Fruit fly (Drosophila melanogaster) whole organism, embryonic: Measurements from ENCODE around the gene UbcE2H.
A peak's percentile ranks its signal among the peaks of the same experiment; 100 is the strongest.

ENCODE experiments used
- Atf-2 ChIP-seq: fragments of 200-800 bp; sonication (Bioruptor generic); optimal IDR thresholded peaks from 2 replicates; lab custom pipeline; 2016; ENCODE audit warnings: missing biosample characterization, missing genetic modification characterization
- Awh ChIP-seq: fragments of 200-800 bp; sonication (Bioruptor generic); IDR thresholded peaks from 2 replicates; pipeline ENCODE4, ENCODE4 v1.3.6; 2022; ENCODE audit warnings: missing biosample characterization, missing genetic modification characterization
- CG10267 ChIP-seq: fragments of 200-800 bp; sonication (Bioruptor generic); optimal IDR thresholded peaks from 2 replicates; lab custom pipeline; 2018; ENCODE audit warnings: missing biosample characterization, mild to moderate bottlenecking, missing genetic modification characterization, moderate library complexity
- CG11504 ChIP-seq: fragments of 200-800 bp; sonication (Bioruptor generic); optimal IDR thresholded peaks from 3 replicates; lab custom pipeline; 2019; ENCODE audit warnings: missing biosample characterization, mild to moderate bottlenecking, missing genetic modification characterization, moderate library complexity
- CG11696 ChIP-seq: fragments of 200-800 bp; sonication (Bioruptor generic); IDR thresholded peaks from 2 replicates; pipeline ENCODE4 v1.3.6; 2022; ENCODE audit warnings: missing biosample characterization, missing genetic modification characterization
- CG15073 ChIP-seq: fragments of 200-800 bp; sonication (Bioruptor generic); optimal IDR thresholded peaks from 2 replicates; lab custom pipeline; 2016; ENCODE audit warnings: missing biosample characterization, missing genetic modification characterization
- CG17802 ChIP-seq: fragments of 200-800 bp; sonication (Bioruptor generic); optimal IDR thresholded peaks from 2 replicates; lab custom pipeline; 2018; ENCODE audit warnings: missing biosample characterization, mild to moderate bottlenecking, missing genetic modification characterization, moderate library complexity
- CG18599 ChIP-seq: fragments of 200-800 bp; sonication (Bioruptor generic); optimal IDR thresholded peaks from 3 replicates; lab custom pipeline; 2017; ENCODE audit warnings: missing biosample characterization, missing genetic modification characterization, mild to moderate bottlenecking, moderate library complexity, missing genetic modification reagents
- CG2678 ChIP-seq: fragments of 200-800 bp; sonication (Bioruptor generic); optimal IDR thresholded peaks from 3 replicates; lab custom pipeline; 2019; ENCODE audit warnings: missing biosample characterization, mild to moderate bottlenecking, missing genetic modification characterization, moderate library complexity
- CG32767 ChIP-seq: fragments of 200-800 bp; sonication (Bioruptor generic); IDR thresholded peaks from 2 replicates; pipeline ENCODE4 v1.3.6; 2022; ENCODE audit warnings: missing biosample characterization, missing genetic modification characterization
- CG3995 ChIP-seq: fragments of 200-800 bp; sonication (Bioruptor generic); optimal IDR thresholded peaks from 3 replicates; lab custom pipeline; 2016; ENCODE audit warnings: missing biosample characterization, missing genetic modification characterization
- CG4404 ChIP-seq: fragments of 200-800 bp; sonication (Bioruptor generic); IDR thresholded peaks from 2 replicates; pipeline ENCODE4 v1.3.6; 2022; ENCODE audit warnings: missing biosample characterization, missing genetic modification characterization
- CG4424 ChIP-seq: fragments of 200-800 bp; sonication (Bioruptor generic); optimal IDR thresholded peaks from 3 replicates; lab custom pipeline; 2016; ENCODE audit warnings: missing biosample characterization, missing genetic modification characterization
- CG6683 ChIP-seq: fragments of 200-800 bp; sonication (Bioruptor generic); optimal IDR thresholded peaks from 2 replicates; lab custom pipeline; 2017; ENCODE audit warnings: missing biosample characterization, mild to moderate bottlenecking, missing genetic modification characterization, missing genetic modification reagents
- CG7556 ChIP-seq: fragments of 200-800 bp; sonication (Bioruptor generic); optimal IDR thresholded peaks from 2 replicates; lab custom pipeline; 2017; ENCODE audit warnings: missing biosample characterization, mild to moderate bottlenecking, missing genetic modification characterization
- CG7839 ChIP-seq: fragments of 200-800 bp; sonication (Bioruptor generic); optimal IDR thresholded peaks from 3 replicates; lab custom pipeline; 2018; ENCODE audit warnings: missing biosample characterization, mild to moderate bottlenecking, missing genetic modification characterization, moderate library complexity
- CG7987 ChIP-seq: fragments of 200-800 bp; sonication (Bioruptor generic); optimal IDR thresholded peaks from 2 replicates; lab custom pipeline; 2018; ENCODE audit warnings: missing biosample characterization, mild to moderate bottlenecking, missing genetic modification characterization, moderate library complexity
- CG8359 ChIP-seq: fragments of 200-800 bp; sonication (Bioruptor generic); optimal IDR thresholded peaks from 2 replicates; lab custom pipeline; 2017; ENCODE audit warnings: missing biosample characterization, mild to moderate bottlenecking, missing genetic modification characterization, borderline replicate concordance
- CG9727 ChIP-seq: fragments of 200-800 bp; sonication (Bioruptor generic); optimal IDR thresholded peaks from 3 replicates; lab custom pipeline; 2017; ENCODE audit warnings: missing biosample characterization, mild to moderate bottlenecking, missing genetic modification characterization
- D19B ChIP-seq: fragments of 200-800 bp; sonication (Bioruptor generic); optimal IDR thresholded peaks from 2 replicates; lab custom pipeline; 2017; ENCODE audit warnings: missing biosample characterization, mild to moderate bottlenecking, missing genetic modification characterization
- Dfd ChIP-seq, 2 experiments: fragments of >200 bp; optimal IDR thresholded peaks; 2 replicates each; lab custom pipeline; 2017; ENCODE audit warnings: missing biosample characterization in 2 of 2, missing genetic modification characterization in 2 of 2
- Drgx ChIP-seq: fragments of 200-800 bp; sonication (Bioruptor generic); IDR thresholded peaks from 2 replicates; pipeline ENCODE4 v1.3.6; 2022; ENCODE audit warnings: missing biosample characterization, missing genetic modification characterization
- Hmx ChIP-seq: fragments of 200-800 bp; sonication (Bioruptor generic); optimal IDR thresholded peaks from 2 replicates; lab custom pipeline; 2016; ENCODE audit warnings: missing biosample characterization, missing genetic modification characterization
- Myb ChIP-seq: fragments of 200-800 bp; sonication (Bioruptor generic); optimal IDR thresholded peaks from 2 replicates; lab custom pipeline; 2016; ENCODE audit warnings: missing biosample characterization, missing genetic modification characterization
- Xbp1 ChIP-seq: fragments of 200-800 bp; sonication (Bioruptor generic); optimal IDR thresholded peaks from 3 replicates; lab custom pipeline; 2016; ENCODE audit warnings: missing biosample characterization, mild to moderate bottlenecking, missing genetic modification characterization
- amos ChIP-seq: fragments of 200-800 bp; sonication (Bioruptor generic); IDR thresholded peaks from 2 replicates; pipeline ENCODE4 v1.3.6; 2022; ENCODE audit warnings: missing biosample characterization, missing genetic modification characterization; ENCODE audit not compliant: partially characterized antibody
- cg ChIP-seq: fragments of 200-800 bp; sonication (Bioruptor generic); optimal IDR thresholded peaks from 3 replicates; lab custom pipeline; 2019; ENCODE audit warnings: missing biosample characterization, mild to moderate bottlenecking, missing genetic modification characterization, moderate library complexity
- chm ChIP-seq: fragments of 200-800 bp; sonication (Bioruptor generic); IDR thresholded peaks from 2 replicates; pipeline ENCODE4 v1.3.6; 2022; ENCODE audit warnings: missing biosample characterization, missing genetic modification characterization
- crp ChIP-seq, 2 experiments: fragments of 200-800 bp; sonication (Bioruptor generic); optimal IDR thresholded peaks; 2 replicates in 1 of 2; 3 replicates in 1 of 2; lab custom pipeline; 2017; ENCODE audit warnings: missing biosample characterization in 2 of 2, missing genetic modification characterization in 2 of 2, mild to moderate bottlenecking in 1 of 2, moderate library complexity in 1 of 2
- dm ChIP-seq: fragments of 200-800 bp; sonication (Bioruptor generic); optimal IDR thresholded peaks from 3 replicates; lab custom pipeline; 2016; ENCODE audit warnings: missing biosample characterization, missing genetic modification characterization
- ems ChIP-seq: fragments of 200-800 bp; sonication (Bioruptor generic); optimal IDR thresholded peaks from 3 replicates; lab custom pipeline; 2016; ENCODE audit warnings: missing biosample characterization, missing genetic modification characterization
- fd3F ChIP-seq: fragments of 200-800 bp; sonication (Bioruptor generic); optimal IDR thresholded peaks from 2 replicates; lab custom pipeline; 2018; ENCODE audit warnings: missing biosample characterization, mild to moderate bottlenecking, missing genetic modification characterization, moderate library complexity
- gcm2 ChIP-seq: fragments of 200-800 bp; sonication (Bioruptor generic); optimal IDR thresholded peaks from 2 replicates; lab custom pipeline; 2016; ENCODE audit warnings: missing biosample characterization, missing genetic modification characterization
- hbn ChIP-seq: fragments of 200-800 bp; sonication (Bioruptor generic); IDR thresholded peaks from 2 replicates; pipeline ENCODE4 v1.3.6; 2022; ENCODE audit warnings: missing biosample characterization, missing genetic modification characterization; ENCODE audit not compliant: partially characterized antibody
- hkb ChIP-seq, 2 experiments: fragments of 200-800 bp in 1 of 2; fragments of >200 bp in 1 of 2; sonication (Bioruptor generic) in 1 of 2; IDR thresholded peaks in 1 of 2; optimal IDR thresholded peaks in 1 of 2; 2 replicates each; pipeline versions ENCODE4 v1.3.6 to Lab custom; 2017 to 2022; ENCODE audit warnings: missing biosample characterization in 1 of 2, missing genetic modification characterization in 1 of 2
- kni ChIP-seq: fragments of 200-800 bp; sonication (Bioruptor generic); optimal IDR thresholded peaks from 3 replicates; lab custom pipeline; 2017; ENCODE audit warnings: mild to moderate bottlenecking, missing biosample characterization, missing genetic modification reagents, missing genetic modification characterization
- lola ChIP-seq, 3 experiments: fragments of >200 bp in 2 of 3; fragments of 200-800 bp in 1 of 3; sonication (Bioruptor generic) in 1 of 3; optimal IDR thresholded peaks; 2 replicates each; lab custom pipeline; 2017 to 2019; ENCODE audit warnings: missing biosample characterization in 3 of 3, missing genetic modification characterization in 3 of 3, mild to moderate bottlenecking in 1 of 3, moderate library complexity in 1 of 3
- luna ChIP-seq: fragments of 200-800 bp; sonication (Bioruptor generic); optimal IDR thresholded peaks from 2 replicates; lab custom pipeline; 2016; ENCODE audit warnings: missing biosample characterization, missing genetic modification characterization
- mirr ChIP-seq: fragments of 200-800 bp; sonication (Bioruptor generic); optimal IDR thresholded peaks from 3 replicates; lab custom pipeline; 2018; ENCODE audit warnings: missing biosample characterization, mild to moderate bottlenecking, missing genetic modification characterization
- peb ChIP-seq: fragments of 200-800 bp; sonication (Bioruptor generic); IDR thresholded peaks from 2 replicates; pipeline ENCODE4 v1.3.6; 2022; ENCODE audit warnings: missing biosample characterization, missing genetic modification characterization
- phol ChIP-seq: fragments of 200-800 bp; sonication (Bioruptor generic); optimal IDR thresholded peaks from 3 replicates; lab custom pipeline; 2018; ENCODE audit warnings: missing biosample characterization, mild to moderate bottlenecking, missing genetic modification characterization, moderate library complexity
- sim ChIP-seq: fragments of 200-800 bp; sonication (Bioruptor generic); IDR thresholded peaks from 2 replicates; pipeline ENCODE4 v1.3.6; 2022; ENCODE audit warnings: missing biosample characterization, missing genetic modification characterization
- slbo ChIP-seq: fragments of 200-800 bp; sonication (Bioruptor generic); IDR thresholded peaks from 2 replicates; pipeline ENCODE4 v1.3.6; 2022; ENCODE audit warnings: missing biosample characterization, missing genetic modification characterization
- sna ChIP-seq: fragments of 200-800 bp; sonication (Bioruptor generic); IDR thresholded peaks from 2 replicates; pipeline ENCODE4 v1.3.6; 2022; ENCODE audit warnings: missing biosample characterization, missing genetic modification characterization; ENCODE audit not compliant: partially characterized antibody
- tll ChIP-seq, 2 experiments: fragments of 200-800 bp in 1 of 2; fragments of >200 bp in 1 of 2; sonication (Bioruptor generic) in 1 of 2; optimal IDR thresholded peaks; 2 replicates each; lab custom pipeline; 2017 to 2019; ENCODE audit warnings: missing biosample characterization in 2 of 2, missing genetic modification characterization in 2 of 2, mild to moderate bottlenecking in 1 of 2, moderate library complexity in 1 of 2
- toy ChIP-seq: fragments of 200-800 bp; sonication (Bioruptor generic); IDR thresholded peaks from 2 replicates; pipeline ENCODE4 v1.3.6; 2022; ENCODE audit warnings: missing biosample characterization, missing genetic modification characterization
- unc-4 ChIP-seq: fragments of 200-800 bp; sonication (Bioruptor generic); IDR thresholded peaks from 2 replicates; pipeline ENCODE4 v1.3.6; 2022; ENCODE audit warnings: missing biosample characterization, missing genetic modification characterization; ENCODE audit not compliant: partially characterized antibody

UbcE2H gene

DNA sequence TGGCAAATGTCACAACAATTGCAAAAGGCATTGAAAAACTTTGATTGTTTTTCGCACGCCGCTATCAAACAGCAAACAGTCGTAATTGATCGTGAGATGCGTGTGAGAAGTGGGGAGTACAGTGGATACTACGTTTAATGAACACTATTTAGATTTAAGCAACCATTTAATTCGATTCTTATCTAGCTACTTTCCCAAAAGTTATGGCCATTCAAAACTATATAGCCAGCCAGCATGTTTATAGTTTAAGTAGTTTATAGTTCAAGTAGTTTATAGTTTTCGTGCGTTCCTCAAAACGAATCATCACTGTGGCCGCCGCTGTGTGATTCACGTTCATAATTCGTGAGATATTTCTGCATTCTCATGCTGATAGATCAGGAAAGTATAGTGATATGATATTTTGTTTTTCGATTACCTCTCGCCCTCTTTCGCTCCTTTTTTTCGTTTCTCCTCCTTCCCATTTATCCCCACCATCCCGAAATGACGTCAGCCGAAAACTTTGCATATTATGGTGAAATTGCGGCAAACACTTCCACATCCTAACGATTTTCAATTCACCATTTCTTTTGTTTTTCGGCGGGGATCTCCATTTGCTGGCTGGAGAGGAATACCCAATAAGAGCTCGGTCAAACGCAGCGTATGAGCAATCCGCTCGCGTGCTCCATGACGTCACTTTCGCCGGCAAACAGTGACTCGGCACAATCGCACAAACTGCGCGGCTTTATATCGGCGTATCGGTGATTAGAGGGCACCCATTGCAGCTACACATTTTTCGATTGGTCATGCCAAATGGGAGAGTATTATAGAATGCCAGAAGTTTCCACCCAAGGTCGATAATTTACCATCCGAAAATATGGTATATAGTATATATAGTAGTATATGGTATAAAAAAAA lies 19.8 kb upstream of the UbcE2H start (continued):
- TF ChIP-seq slbo (peak; percentile 89), D19B (GFP tag; lab: Kevin White, UChicago) (peak; percentile 20), gcm2 (GFP tag; lab: Kevin White, UChicago) (no peak), Myb (GFP tag; lab: Kevin White, UChicago) (peak; percentile 61), toy (GFP tag; lab: Robert Waterston, UW) (peak; percentile 45; the same call in 1 of the 2 replicates), Awh (GFP tag; lab: Robert Waterston, UW) (no peak), CG4404 (GFP tag; lab: Robert Waterston, UW) (no peak), kni (GFP tag; lab: Kevin White, UChicago) (no peak), CG10267 (tag; lab: Kevin White, UChicago) (no peak), CG7987 (GFP tag; lab: Kevin White, UChicago) (no peak), CG17802 (tag; lab: Kevin White, UChicago) (no peak), mirr (GFP tag; lab: Kevin White, UChicago) (no peak), hbn (GFP tag; lab: Robert Waterston, UW) (no peak), CG8359 (GFP tag; lab: Kevin White, UChicago) (no peak), CG11696 (GFP tag; lab: Robert Waterston, UW) (no peak), tll (GFP tag; optimal IDR thresholded peaks at IDR 0.05; lab: Kevin White, UChicago) (no peak), Hmx (peak; percentile 37), chm (GFP tag; lab: Robert Waterston, UW) (no peak), peb (GFP tag; lab: Robert Waterston, UW) (no peak), CG4424 (peak; percentile 4), sim (no peak), unc-4 (GFP tag; lab: Robert Waterston, UW) (no peak), Xbp1 (GFP tag; lab: Kevin White, UChicago) (peak; percentile 47), cg (no peak), lola (GFP tag; optimal IDR thresholded peaks at IDR 0.05; lab: Kevin White, UChicago) (no peak), dm (GFP tag; lab: Kevin White, UChicago) (no peak), CG11504 (tag; lab: Kevin White, UChicago) (peak; percentile 62), CG32767 (no peak), CG18599 (peak; percentile 82), Atf-2 (no peak), CG7556 (peak; percentile 33), Drgx (GFP tag; lab: Robert Waterston, UW) (no peak; the same call in 1 of the 2 replicates), hkb (optimal IDR thresholded peaks at IDR 0.05; lab: Kevin White, UChicago) (no peak), hkb (GFP tag; IDR thresholded peaks at IDR 0.05; lab: Robert Waterston, UW) (peak; percentile 41; the same call in 1 of the 2 replicates), phol (tag; lab: Kevin White, UChicago) (peak; percentile 15), CG7839 (peak; percentile 75), sna (GFP tag; lab: Robert Waterston, UW) (no peak), CG2678 (peak; percentile 74), amos (GFP tag; lab: Robert Waterston, UW) (no peak), crp (GFP tag; optimal IDR thresholded peaks at IDR 0.05; lab: Kevin White, UChicago) (no peak), CG15073 (GFP tag; lab: Kevin White, UChicago) (no peak), CG6683 (GFP tag; lab: Kevin White, UChicago) (peak; percentile 6), luna (GFP tag; lab: Kevin White, UChicago) (peak; percentile 18), CG9727 (GFP tag; lab: Kevin White, UChicago) (peak; percentile 44), CG3995 (GFP tag; lab: Kevin White, UChicago) (peak; percentile 7), fd3F (peak; percentile 54), Dfd (GFP tag; optimal IDR thresholded peaks at IDR 0.05; lab: Kevin White, UChicago) (no peak), ems (GFP tag; lab: Kevin White, UChicago) (peak; percentile 8)
